Worm (Caenorhabditis elegans) whole organism, L1 larva: ENCODE data around the gene srg-69.

ENCODE experiments used
- C04F5.9 ChIP-seq: sonication (generic microtip); optimal IDR thresholded peaks from 2 replicates; lab custom pipeline; 2016; ENCODE audit warnings: missing genetic modification characterization, missing compliant biosample characterization
- C16A3.4 ChIP-seq: fragments of 150-350 bp; optimal IDR thresholded peaks from 2 replicates; lab custom pipeline; 2014; ENCODE audit warnings: missing biosample characterization, missing genetic modification characterization
- Y116A8C.19 ChIP-seq: sonication (generic microtip); optimal IDR thresholded peaks from 2 replicates; lab custom pipeline; 2016; ENCODE audit warnings: missing compliant biosample characterization, missing genetic modification characterization, borderline replicate concordance
- aha-1 ChIP-seq: fragments of 150-350 bp; optimal IDR thresholded peaks from 2 replicates; lab custom pipeline; 2014; ENCODE audit warnings: missing biosample characterization, missing genetic modification characterization
- ama-1 ChIP-seq: fragments of 150-350 bp; optimal IDR thresholded peaks from 2 replicates; lab custom pipeline; 2014
- ceh-63 ChIP-seq: fragments of 200-800 bp; sonication (Bioruptor generic); optimal IDR thresholded peaks from 2 replicates; lab custom pipeline; 2018; ENCODE audit warnings: mild to moderate bottlenecking, missing genetic modification characterization, missing compliant biosample characterization
- ceh-8 ChIP-seq: fragments of 200-800 bp; sonication (Bioruptor generic); optimal IDR thresholded peaks from 2 replicates; lab custom pipeline; 2018; ENCODE audit warnings: mild to moderate bottlenecking, missing genetic modification characterization, moderate library complexity, missing compliant biosample characterization
- ceh-82 ChIP-seq, 3 experiments: fragments of 150-350 bp in 1 of 3; sonication (generic microtip) in 2 of 3; optimal IDR thresholded peaks; 2 replicates each; lab custom pipeline; 2014 to 2017; ENCODE audit warnings: missing biosample characterization in 3 of 3, missing genetic modification characterization in 3 of 3
- ceh-88 ChIP-seq: fragments of 200-800 bp; sonication (Bioruptor generic); IDR thresholded peaks from 2 replicates; pipeline ENCODE4 v1.3.6; 2022; ENCODE audit warnings: missing genetic modification characterization, missing compliant biosample characterization
- ceh-90 ChIP-seq: sonication (generic microtip); optimal IDR thresholded peaks from 2 replicates; lab custom pipeline; 2016; ENCODE audit warnings: missing genetic modification characterization, missing compliant biosample characterization
- dpl-1 ChIP-seq, 3 experiments: fragments of 150-350 bp in 2 of 3; sonication (generic microtip) in 1 of 3; optimal IDR thresholded peaks; 2 replicates each; lab custom pipeline; 2014 to 2017; ENCODE audit warnings: missing biosample characterization in 3 of 3, missing genetic modification characterization in 3 of 3, missing genetic modification reagents in 3 of 3
- efl-3 ChIP-seq: fragments of 200-800 bp; sonication (Bioruptor generic); optimal IDR thresholded peaks from 2 replicates; lab custom pipeline; 2018; ENCODE audit warnings: mild to moderate bottlenecking, missing genetic modification characterization, missing compliant biosample characterization
- egl-13 ChIP-seq: sonication (generic microtip); optimal IDR thresholded peaks from 2 replicates; lab custom pipeline; 2016; ENCODE audit warnings: missing genotype, missing genetic modification reagents, missing genetic modification characterization, missing compliant biosample characterization
- egl-27 ChIP-seq, 2 experiments: fragments of 150-350 bp in 1 of 2; sonication (generic microtip); optimal IDR thresholded peaks; 3 replicates each; lab custom pipeline; 2017 to 2018; ENCODE audit warnings: missing biosample characterization in 2 of 2, missing genetic modification characterization in 2 of 2, missing genetic modification reagents in 2 of 2
- elt-2 ChIP-seq: sonication (generic microtip); optimal IDR thresholded peaks from 2 replicates; lab custom pipeline; 2016; ENCODE audit warnings: missing genetic modification characterization, mild to moderate bottlenecking, inconsistent platforms, missing compliant biosample characterization, missing genetic modification reagents
- fkh-8 ChIP-seq: sonication (generic microtip); optimal IDR thresholded peaks from 2 replicates; lab custom pipeline; 2016; ENCODE audit warnings: mild to moderate bottlenecking, missing genetic modification characterization, missing compliant biosample characterization
- fos-1 ChIP-seq: fragments of 150-350 bp; optimal IDR thresholded peaks from 2 replicates; lab custom pipeline; 2014; ENCODE audit warnings: missing biosample characterization, missing genetic modification characterization
- grh-1 ChIP-seq: fragments of 200-800 bp; sonication (Bioruptor generic); IDR thresholded peaks from 2 replicates; pipeline ENCODE4 v1.3.6; 2022; ENCODE audit warnings: missing genetic modification reagents, missing genetic modification characterization, missing compliant biosample characterization
- hlh-4 ChIP-seq: sonication (generic microtip); optimal IDR thresholded peaks from 2 replicates; lab custom pipeline; 2016; ENCODE audit warnings: mild to moderate bottlenecking, missing genetic modification characterization, missing compliant biosample characterization
- hpl-2 ChIP-seq: fragments of 150-350 bp; optimal IDR thresholded peaks from 2 replicates; lab custom pipeline; 2014; ENCODE audit warnings: missing biosample characterization, missing genetic modification reagents, missing genetic modification characterization
- irx-1 ChIP-seq: sonication (generic microtip); optimal IDR thresholded peaks from 2 replicates; lab custom pipeline; 2016; ENCODE audit warnings: missing genetic modification characterization, missing compliant biosample characterization
- jun-1 ChIP-seq: fragments of 150-350 bp; optimal IDR thresholded peaks from 2 replicates; lab custom pipeline; 2014; ENCODE audit warnings: missing biosample characterization, missing genetic modification reagents, missing genetic modification characterization
- lin-15B ChIP-seq: fragments of 150-350 bp; sonication (generic microtip); optimal IDR thresholded peaks from 3 replicates; lab custom pipeline; 2014; ENCODE audit warnings: missing biosample characterization, missing genetic modification characterization
- lin-39 ChIP-seq: fragments of 150-350 bp; optimal IDR thresholded peaks from 2 replicates; lab custom pipeline; 2014; ENCODE audit warnings: missing biosample characterization, missing genetic modification reagents, missing genetic modification characterization
- lir-3 ChIP-seq: sonication (generic microtip); optimal IDR thresholded peaks from 2 replicates; lab custom pipeline; 2016; ENCODE audit warnings: mild to moderate bottlenecking, missing genetic modification characterization, moderate library complexity, missing compliant biosample characterization; ENCODE audit not compliant: poor library complexity
- lsy-2 ChIP-seq, 2 experiments: fragments of 150-350 bp; optimal IDR thresholded peaks; 2 replicates each; lab custom pipeline; 2014; ENCODE audit warnings: missing biosample characterization in 2 of 2, missing genetic modification characterization in 2 of 2
- mef-2 ChIP-seq: fragments of 150-350 bp; optimal IDR thresholded peaks from 2 replicates; lab custom pipeline; 2014; ENCODE audit warnings: missing biosample characterization, missing genetic modification characterization
- mep-1 ChIP-seq: fragments of 150-350 bp; optimal IDR thresholded peaks from 2 replicates; lab custom pipeline; 2014; ENCODE audit warnings: missing biosample characterization, missing genetic modification characterization
- nhr-11 ChIP-seq: fragments of 150-350 bp; optimal IDR thresholded peaks from 2 replicates; lab custom pipeline; 2014; ENCODE audit warnings: missing biosample characterization, missing genetic modification characterization
- nhr-12 ChIP-seq: sonication (generic microtip); optimal IDR thresholded peaks from 2 replicates; lab custom pipeline; 2017; ENCODE audit warnings: missing biosample characterization, missing genetic modification characterization
- nhr-20 ChIP-seq: sonication (generic microtip); optimal IDR thresholded peaks from 2 replicates; lab custom pipeline; 2016; ENCODE audit warnings: mild to moderate bottlenecking, missing genetic modification characterization, missing compliant biosample characterization
- nhr-28 ChIP-seq: fragments of 150-350 bp; optimal IDR thresholded peaks from 2 replicates; lab custom pipeline; 2014; ENCODE audit warnings: missing biosample characterization, missing genetic modification characterization
- nhr-71 ChIP-seq: sonication (generic microtip); optimal IDR thresholded peaks from 2 replicates; lab custom pipeline; 2016; ENCODE audit warnings: mild to moderate bottlenecking, missing genetic modification characterization, moderate library complexity, missing compliant biosample characterization
- nhr-77 ChIP-seq: fragments of 150-350 bp; optimal IDR thresholded peaks from 2 replicates; lab custom pipeline; 2014; ENCODE audit warnings: missing biosample characterization, missing genetic modification characterization
- nhr-84 ChIP-seq: sonication (generic microtip); optimal IDR thresholded peaks from 2 replicates; lab custom pipeline; 2017; ENCODE audit warnings: missing biosample characterization, missing genetic modification characterization
- nhr-90 ChIP-seq: sonication (generic microtip); optimal IDR thresholded peaks from 2 replicates; lab custom pipeline; 2016; ENCODE audit warnings: mild to moderate bottlenecking, missing genetic modification characterization, missing compliant biosample characterization; ENCODE audit not compliant: poor library complexity
- pag-3 ChIP-seq: sonication (generic microtip); optimal IDR thresholded peaks from 2 replicates; lab custom pipeline; 2017; ENCODE audit warnings: missing genetic modification characterization, mild to moderate bottlenecking, missing compliant biosample characterization, antibody characterized with exemption, borderline replicate concordance; ENCODE audit not compliant: insufficient read depth
- pax-3 ChIP-seq: fragments of 200-800 bp; sonication (Bioruptor generic); optimal IDR thresholded peaks from 2 replicates; lab custom pipeline; 2018; ENCODE audit warnings: mild to moderate bottlenecking, missing genetic modification characterization, moderate library complexity, missing compliant biosample characterization
- pqm-1 ChIP-seq: sonication (generic microtip); optimal IDR thresholded peaks from 3 replicates; lab custom pipeline; 2017; ENCODE audit warnings: missing biosample characterization, missing genetic modification characterization
- rnt-1 ChIP-seq: sonication (generic microtip); optimal IDR thresholded peaks from 2 replicates; lab custom pipeline; 2016; ENCODE audit warnings: mild to moderate bottlenecking, missing genetic modification characterization, moderate library complexity, missing compliant biosample characterization
- skn-1 ChIP-seq: fragments of 150-350 bp; optimal IDR thresholded peaks from 2 replicates; lab custom pipeline; 2014; ENCODE audit warnings: missing biosample characterization, missing genetic modification characterization
- sox-4 ChIP-seq: sonication (generic microtip); optimal IDR thresholded peaks from 2 replicates; lab custom pipeline; 2016; ENCODE audit warnings: missing genetic modification characterization, missing compliant biosample characterization
- sptf-1 ChIP-seq: fragments of 150-350 bp; optimal IDR thresholded peaks from 2 replicates; lab custom pipeline; 2014; ENCODE audit warnings: missing biosample characterization, missing genetic modification characterization
- sup-37 ChIP-seq: fragments of 200-800 bp; sonication (Bioruptor generic); optimal IDR thresholded peaks from 2 replicates; lab custom pipeline; 2018; ENCODE audit warnings: mild to moderate bottlenecking, missing genetic modification characterization, missing compliant biosample characterization
- swsn-7 ChIP-seq: sonication (generic microtip); optimal IDR thresholded peaks from 2 replicates; lab custom pipeline; 2016; ENCODE audit warnings: missing genetic modification characterization, missing compliant biosample characterization
- tbx-2 ChIP-seq: sonication (generic microtip); optimal IDR thresholded peaks from 2 replicates; lab custom pipeline; 2016; ENCODE audit warnings: missing genetic modification characterization, missing compliant biosample characterization
- unc-130 ChIP-seq: fragments of 150-350 bp; optimal IDR thresholded peaks from 2 replicates; lab custom pipeline; 2017; ENCODE audit warnings: missing biosample characterization, missing genetic modification characterization, inconsistent platforms
- unc-62 ChIP-seq: fragments of 150-350 bp; optimal IDR thresholded peaks from 2 replicates; lab custom pipeline; 2014; ENCODE audit warnings: missing biosample characterization, missing genetic modification reagents, missing genetic modification characterization
- unc-86 ChIP-seq: sonication (generic microtip); optimal IDR thresholded peaks from 2 replicates; lab custom pipeline; 2016; ENCODE audit warnings: missing genetic modification characterization, missing compliant biosample characterization
- vab-15 ChIP-seq: sonication (generic microtip); optimal IDR thresholded peaks from 2 replicates; lab custom pipeline; 2017; ENCODE audit warnings: missing genotype, mild to moderate bottlenecking, missing genetic modification characterization, missing compliant biosample characterization
- zag-1 ChIP-seq: fragments of 150-350 bp; optimal IDR thresholded peaks from 2 replicates; lab custom pipeline; 2014; ENCODE audit warnings: missing biosample characterization, missing genetic modification characterization

srg-69 gene

DNA sequence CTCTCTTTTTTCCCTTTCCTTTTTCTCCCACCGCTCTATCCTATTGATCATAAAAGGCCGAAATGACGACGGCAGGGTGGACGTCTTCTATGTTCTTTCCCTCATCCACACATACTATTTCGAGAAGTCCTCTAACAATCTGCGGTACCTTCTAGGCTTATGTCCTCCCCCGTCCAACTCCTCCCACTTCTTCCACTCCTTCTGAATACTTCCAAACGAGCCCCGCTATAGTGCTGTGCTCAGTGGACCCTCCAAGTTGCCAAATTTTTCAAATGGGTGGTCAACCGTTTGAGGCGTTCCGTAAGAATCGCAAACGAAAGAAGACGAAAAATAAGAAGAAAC is 19.5 kb upstream of the srg-69 start (continued):
- TF ChIP-seq zag-1 (no peak), ceh-63 (no peak), unc-86 (tag; lab: Kevin White, UChicago) (peak; percentile 70), grh-1 (GFP tag; lab: Robert Waterston, UW) (no peak), efl-3 (GFP tag; lab: Kevin White, UChicago) (no peak), irx-1 (no peak), sptf-1 (tag; lab: Kevin White, UChicago) (no peak), jun-1 (tag; lab: Kevin White, UChicago) (no peak), sup-37 (no peak), nhr-77 (tag; lab: Kevin White, UChicago) (no peak), ceh-90 (tag; lab: Kevin White, UChicago) (no peak), ceh-82 (tag; optimal IDR thresholded peaks at IDR 0.05; lab: Kevin White, UChicago) (peak; percentile 1 to 75 (median 60)), pag-3 (tag; lab: Kevin White, UChicago) (no peak), mef-2 (tag; lab: Kevin White, UChicago) (no peak), hlh-4 (tag; lab: Kevin White, UChicago) (no peak), nhr-84 (tag; lab: Kevin White, UChicago) (no peak), elt-2 (tag; lab: Kevin White, UChicago) (no peak), egl-27 (tag; optimal IDR thresholded peaks at IDR 0.05; lab: Kevin White, UChicago) (no peak), rnt-1 (tag; lab: Kevin White, UChicago) (no peak), aha-1 (tag; lab: Kevin White, UChicago) (no peak), nhr-28 (no peak), lir-3 (tag; lab: Kevin White, UChicago) (no peak), egl-13 (tag; lab: Kevin White, UChicago) (peak; percentile 31), pax-3 (tag; lab: Kevin White, UChicago) (no peak), lsy-2 (tag; optimal IDR thresholded peaks at IDR 0.05; lab: Kevin White, UChicago) (peak; percentile 34 to 52), swsn-7 (tag; lab: Kevin White, UChicago) (peak; percentile 44), lin-15B (tag; lab: Kevin White, UChicago) (no peak), lin-39 (no peak), unc-62 (GFP tag; lab: Kevin White, UChicago) (no peak), ceh-88 (GFP tag; lab: Robert Waterston, UW) (peak; percentile 44; the same call in 1 of the 2 replicates)

DNA sequence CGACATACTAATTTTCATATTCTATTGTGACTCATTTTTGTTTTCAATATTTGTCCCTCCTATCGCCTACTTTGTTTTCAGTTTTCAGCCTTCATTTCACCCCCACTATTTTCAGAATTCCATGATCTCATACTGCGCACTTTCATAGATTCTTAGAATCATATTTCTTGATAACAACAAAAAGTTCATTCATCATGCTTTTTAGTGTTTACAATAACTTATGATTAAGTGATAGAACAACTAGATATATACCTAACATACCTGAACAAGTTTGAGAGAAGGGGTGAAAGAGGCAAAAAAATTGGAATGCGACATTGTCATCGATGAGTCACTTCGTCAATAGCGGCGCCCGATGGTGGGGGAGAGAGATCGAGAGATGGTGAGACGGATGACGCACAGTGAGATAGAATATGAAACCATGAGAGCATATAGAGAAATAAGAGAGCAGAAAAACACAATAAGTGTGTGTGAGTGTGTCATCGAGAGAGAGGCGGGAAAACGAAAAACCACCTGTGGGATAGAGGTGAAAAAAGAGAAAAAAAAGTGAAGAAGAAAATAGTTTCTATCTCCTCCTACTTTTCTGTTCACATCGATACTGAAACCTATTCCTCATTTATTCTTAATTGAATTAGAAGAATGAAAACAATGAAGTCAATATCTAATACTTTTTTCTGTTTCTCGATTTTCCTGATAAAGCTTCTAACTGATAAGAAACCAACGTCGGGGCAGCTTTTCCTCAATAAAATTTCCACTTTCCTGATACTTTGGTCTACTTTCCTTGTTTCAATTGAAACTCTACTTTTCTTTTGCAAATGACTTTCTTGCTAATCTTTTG is 18.6 kb upstream of the srg-69 start:
- TF ChIP-seq nhr-90 (peak; percentile 47), nhr-20 (peak; percentile 85), nhr-84 (tag; lab: Kevin White, UChicago) (no peak), nhr-12 (tag; lab: Kevin White, UChicago) (no peak), C04F5.9 (tag; lab: Kevin White, UChicago) (no peak), fos-1 (peak; percentile 99), ama-1 (peak; percentile 48), jun-1 (tag; lab: Kevin White, UChicago) (peak; percentile 98), pqm-1 (no peak), unc-130 (tag; lab: Kevin White, UChicago) (peak; percentile 52), nhr-71 (peak; percentile 87), C16A3.4 (tag; lab: Kevin White, UChicago) (peak; percentile 27), dpl-1 (GFP tag; optimal IDR thresholded peaks at IDR 0.05; lab: Kevin White, UChicago) (peak; percentile 25 to 58 (median 53)), hpl-2 (GFP tag; lab: Kevin White, UChicago) (no peak), lsy-2 (tag; optimal IDR thresholded peaks at IDR 0.05; lab: Kevin White, UChicago) (peak; percentile 55 to 79), skn-1 (tag; lab: Kevin White, UChicago) (peak; percentile 69), fkh-8 (tag; lab: Kevin White, UChicago) (peak; percentile 81), ceh-82 (tag; optimal IDR thresholded peaks at IDR 0.05; lab: Kevin White, UChicago) (peak; percentile 54 to 68 (median 55)), mep-1 (peak; percentile 80), tbx-2 (tag; lab: Kevin White, UChicago) (peak; percentile 70), aha-1 (tag; lab: Kevin White, UChicago) (no peak), sox-4 (tag; lab: Kevin White, UChicago) (no peak), vab-15 (no peak), nhr-11 (tag; lab: Kevin White, UChicago) (peak; percentile 21), Y116A8C.19 (tag; lab: Kevin White, UChicago) (no peak), efl-3 (GFP tag; lab: Kevin White, UChicago) (no peak), ceh-8 (GFP tag; lab: Kevin White, UChicago) (peak; percentile 18)
